Worm (Caenorhabditis elegans) whole organism, L1 larva: ENCODE results near the gene lin-15B.

ENCODE experiments used
- C04F5.9 ChIP-seq: sonication (generic microtip); optimal IDR thresholded peaks from 2 replicates; lab custom pipeline; 2016; ENCODE audit warnings: missing genetic modification characterization, missing compliant biosample characterization
- C34B4.2 ChIP-seq: sonication (generic microtip); optimal IDR thresholded peaks from 2 replicates; lab custom pipeline; 2017; ENCODE audit warnings: mild to moderate bottlenecking, missing genetic modification characterization, missing compliant biosample characterization
- Y116A8C.19 ChIP-seq: sonication (generic microtip); optimal IDR thresholded peaks from 2 replicates; lab custom pipeline; 2016; ENCODE audit warnings: missing compliant biosample characterization, missing genetic modification characterization, borderline replicate concordance
- aha-1 ChIP-seq: fragments of 150-350 bp; optimal IDR thresholded peaks from 2 replicates; lab custom pipeline; 2014; ENCODE audit warnings: missing biosample characterization, missing genetic modification characterization
- aly-2 ChIP-seq: fragments of 150-350 bp; optimal IDR thresholded peaks from 2 replicates; lab custom pipeline; 2014; ENCODE audit warnings: missing biosample characterization, missing genetic modification characterization
- ama-1 ChIP-seq: fragments of 150-350 bp; optimal IDR thresholded peaks from 2 replicates; lab custom pipeline; 2014
- blmp-1 ChIP-seq: fragments of 150-350 bp; optimal IDR thresholded peaks from 2 replicates; lab custom pipeline; 2014; ENCODE audit warnings: missing biosample characterization, missing genetic modification characterization
- ceh-82 ChIP-seq, 3 experiments: fragments of 150-350 bp in 1 of 3; sonication (generic microtip) in 2 of 3; optimal IDR thresholded peaks; 2 replicates each; lab custom pipeline; 2014 to 2017; ENCODE audit warnings: missing biosample characterization in 3 of 3, missing genetic modification characterization in 3 of 3
- dpl-1 ChIP-seq, 3 experiments: fragments of 150-350 bp in 2 of 3; sonication (generic microtip) in 1 of 3; optimal IDR thresholded peaks; 2 replicates each; lab custom pipeline; 2014 to 2017; ENCODE audit warnings: missing biosample characterization in 3 of 3, missing genetic modification characterization in 3 of 3, missing genetic modification reagents in 3 of 3
- dsc-1 ChIP-seq: sonication (generic microtip); optimal IDR thresholded peaks from 2 replicates; lab custom pipeline; 2016; ENCODE audit warnings: mild to moderate bottlenecking, missing genetic modification characterization, missing compliant biosample characterization
- efl-1 ChIP-seq, 4 experiments: fragments of 150-350 bp; optimal IDR thresholded peaks in 3 of 4; peaks in 1 of 4; 1 replicate in 1 of 4; 2 replicates in 3 of 4; lab custom pipeline; 2014; ENCODE audit warnings: missing biosample characterization in 2 of 4, missing genetic modification characterization in 2 of 4, missing genetic modification reagents in 2 of 4
- egl-13 ChIP-seq: sonication (generic microtip); optimal IDR thresholded peaks from 2 replicates; lab custom pipeline; 2016; ENCODE audit warnings: missing genotype, missing genetic modification reagents, missing genetic modification characterization, missing compliant biosample characterization
- elt-2 ChIP-seq: sonication (generic microtip); optimal IDR thresholded peaks from 2 replicates; lab custom pipeline; 2016; ENCODE audit warnings: missing genetic modification characterization, mild to moderate bottlenecking, inconsistent platforms, missing compliant biosample characterization, missing genetic modification reagents
- elt-3 ChIP-seq, 6 experiments: fragments of 150-350 bp in 1 of 6; sonication (generic microtip); optimal IDR thresholded peaks; 2 replicates each; lab custom pipeline; 2017 to 2018; ENCODE audit warnings: missing biosample characterization in 6 of 6, missing genetic modification characterization in 6 of 6, inconsistent platforms in 1 of 6
- fkh-10 ChIP-seq: sonication (generic microtip); optimal IDR thresholded peaks from 2 replicates; lab custom pipeline; 2017; ENCODE audit warnings: missing biosample characterization, missing genetic modification reagents, missing genetic modification characterization
- fkh-8 ChIP-seq: sonication (generic microtip); optimal IDR thresholded peaks from 2 replicates; lab custom pipeline; 2016; ENCODE audit warnings: mild to moderate bottlenecking, missing genetic modification characterization, missing compliant biosample characterization
- fos-1 ChIP-seq: fragments of 150-350 bp; optimal IDR thresholded peaks from 2 replicates; lab custom pipeline; 2014; ENCODE audit warnings: missing biosample characterization, missing genetic modification characterization
- grh-1 ChIP-seq: fragments of 200-800 bp; sonication (Bioruptor generic); IDR thresholded peaks from 2 replicates; pipeline ENCODE4 v1.3.6; 2022; ENCODE audit warnings: missing genetic modification reagents, missing genetic modification characterization, missing compliant biosample characterization
- hlh-17 ChIP-seq: fragments of 200-800 bp; sonication (Bioruptor generic); optimal IDR thresholded peaks from 2 replicates; lab custom pipeline; 2018; ENCODE audit warnings: missing genetic modification characterization, mild to moderate bottlenecking, missing compliant biosample characterization, moderate library complexity, borderline replicate concordance
- hpl-2 ChIP-seq: fragments of 150-350 bp; optimal IDR thresholded peaks from 2 replicates; lab custom pipeline; 2014; ENCODE audit warnings: missing biosample characterization, missing genetic modification reagents, missing genetic modification characterization
- irx-1 ChIP-seq: sonication (generic microtip); optimal IDR thresholded peaks from 2 replicates; lab custom pipeline; 2016; ENCODE audit warnings: missing genetic modification characterization, missing compliant biosample characterization
- jun-1 ChIP-seq: fragments of 150-350 bp; optimal IDR thresholded peaks from 2 replicates; lab custom pipeline; 2014; ENCODE audit warnings: missing biosample characterization, missing genetic modification reagents, missing genetic modification characterization
- lin-13 ChIP-seq: fragments of 150-350 bp; optimal IDR thresholded peaks from 2 replicates; lab custom pipeline; 2014; ENCODE audit warnings: missing biosample characterization, missing genetic modification reagents, missing genetic modification characterization
- mab-9 ChIP-seq: fragments of 200-800 bp; sonication (Bioruptor generic); IDR thresholded peaks from 2 replicates; pipeline ENCODE4 v1.3.6; 2022; ENCODE audit warnings: missing genetic modification reagents, missing genetic modification characterization, missing compliant biosample characterization
- mdl-1 ChIP-seq, 2 experiments: fragments of 150-350 bp; optimal IDR thresholded peaks; 2 replicates each; lab custom pipeline; 2014 to 2017; ENCODE audit warnings: missing biosample characterization in 2 of 2, missing genetic modification characterization in 2 of 2, inconsistent platforms in 1 of 2
- mef-2 ChIP-seq: fragments of 150-350 bp; optimal IDR thresholded peaks from 2 replicates; lab custom pipeline; 2014; ENCODE audit warnings: missing biosample characterization, missing genetic modification characterization
- mep-1 ChIP-seq: fragments of 150-350 bp; optimal IDR thresholded peaks from 2 replicates; lab custom pipeline; 2014; ENCODE audit warnings: missing biosample characterization, missing genetic modification characterization
- nhr-11 ChIP-seq: fragments of 150-350 bp; optimal IDR thresholded peaks from 2 replicates; lab custom pipeline; 2014; ENCODE audit warnings: missing biosample characterization, missing genetic modification characterization
- nhr-19 ChIP-seq: fragments of 200-800 bp; sonication (Bioruptor generic); conservative IDR thresholded peaks from 2 replicates; pipeline ENCODE4 v1.3.6; 2022; ENCODE audit warnings: missing genetic modification characterization, missing compliant biosample characterization
- nhr-20 ChIP-seq: sonication (generic microtip); optimal IDR thresholded peaks from 2 replicates; lab custom pipeline; 2016; ENCODE audit warnings: mild to moderate bottlenecking, missing genetic modification characterization, missing compliant biosample characterization
- nhr-237 ChIP-seq: fragments of 150-350 bp; optimal IDR thresholded peaks from 2 replicates; lab custom pipeline; 2014; ENCODE audit warnings: missing biosample characterization, missing genetic modification characterization
- nhr-28 ChIP-seq: fragments of 150-350 bp; optimal IDR thresholded peaks from 2 replicates; lab custom pipeline; 2014; ENCODE audit warnings: missing biosample characterization, missing genetic modification characterization
- nhr-47 ChIP-seq: sonication (generic microtip); optimal IDR thresholded peaks from 2 replicates; lab custom pipeline; 2016; ENCODE audit warnings: mild to moderate bottlenecking, missing genetic modification characterization, moderate library complexity, missing compliant biosample characterization
- nhr-71 ChIP-seq: sonication (generic microtip); optimal IDR thresholded peaks from 2 replicates; lab custom pipeline; 2016; ENCODE audit warnings: mild to moderate bottlenecking, missing genetic modification characterization, moderate library complexity, missing compliant biosample characterization
- nhr-76 ChIP-seq: sonication (generic microtip); optimal IDR thresholded peaks from 2 replicates; lab custom pipeline; 2017; ENCODE audit warnings: missing biosample characterization, missing genetic modification characterization
- nhr-77 ChIP-seq: fragments of 150-350 bp; optimal IDR thresholded peaks from 2 replicates; lab custom pipeline; 2014; ENCODE audit warnings: missing biosample characterization, missing genetic modification characterization
- nhr-84 ChIP-seq: sonication (generic microtip); optimal IDR thresholded peaks from 2 replicates; lab custom pipeline; 2017; ENCODE audit warnings: missing biosample characterization, missing genetic modification characterization
- nhr-85 ChIP-seq: sonication (generic microtip); peaks from one replicate; lab custom pipeline; 2016; ENCODE audit warnings: missing genetic modification characterization, inconsistent platforms, missing compliant biosample characterization
- pag-3 ChIP-seq: sonication (generic microtip); optimal IDR thresholded peaks from 2 replicates; lab custom pipeline; 2017; ENCODE audit warnings: missing genetic modification characterization, mild to moderate bottlenecking, missing compliant biosample characterization, antibody characterized with exemption, borderline replicate concordance; ENCODE audit not compliant: insufficient read depth
- pqm-1 ChIP-seq: sonication (generic microtip); optimal IDR thresholded peaks from 3 replicates; lab custom pipeline; 2017; ENCODE audit warnings: missing biosample characterization, missing genetic modification characterization
- rnt-1 ChIP-seq: sonication (generic microtip); optimal IDR thresholded peaks from 2 replicates; lab custom pipeline; 2016; ENCODE audit warnings: mild to moderate bottlenecking, missing genetic modification characterization, moderate library complexity, missing compliant biosample characterization
- skn-1 ChIP-seq: fragments of 150-350 bp; optimal IDR thresholded peaks from 2 replicates; lab custom pipeline; 2014; ENCODE audit warnings: missing biosample characterization, missing genetic modification characterization
- snu-23 ChIP-seq: sonication (generic microtip); optimal IDR thresholded peaks from 2 replicates; lab custom pipeline; 2016; ENCODE audit warnings: missing genetic modification characterization, missing compliant biosample characterization
- sup-37 ChIP-seq: fragments of 200-800 bp; sonication (Bioruptor generic); optimal IDR thresholded peaks from 2 replicates; lab custom pipeline; 2018; ENCODE audit warnings: mild to moderate bottlenecking, missing genetic modification characterization, missing compliant biosample characterization
- swsn-7 ChIP-seq: sonication (generic microtip); optimal IDR thresholded peaks from 2 replicates; lab custom pipeline; 2016; ENCODE audit warnings: missing genetic modification characterization, missing compliant biosample characterization
- tbx-2 ChIP-seq: sonication (generic microtip); optimal IDR thresholded peaks from 2 replicates; lab custom pipeline; 2016; ENCODE audit warnings: missing genetic modification characterization, missing compliant biosample characterization
- unc-130 ChIP-seq: fragments of 150-350 bp; optimal IDR thresholded peaks from 2 replicates; lab custom pipeline; 2017; ENCODE audit warnings: missing biosample characterization, missing genetic modification characterization, inconsistent platforms
- unc-30 ChIP-seq: sonication (generic microtip); optimal IDR thresholded peaks from 2 replicates; lab custom pipeline; 2017; ENCODE audit warnings: missing biosample characterization, missing genetic modification characterization
- unc-86 ChIP-seq: sonication (generic microtip); optimal IDR thresholded peaks from 2 replicates; lab custom pipeline; 2016; ENCODE audit warnings: missing genetic modification characterization, missing compliant biosample characterization
- xbp-1 ChIP-seq: sonication (generic microtip); optimal IDR thresholded peaks from 2 replicates; lab custom pipeline; 2016; ENCODE audit warnings: missing genetic modification characterization, missing compliant biosample characterization
- zag-1 ChIP-seq: fragments of 150-350 bp; optimal IDR thresholded peaks from 2 replicates; lab custom pipeline; 2014; ENCODE audit warnings: missing biosample characterization, missing genetic modification characterization
- zip-4 ChIP-seq: fragments of 200-800 bp; sonication (Bioruptor generic); optimal IDR thresholded peaks from 2 replicates; lab custom pipeline; 2018; ENCODE audit warnings: mild to moderate bottlenecking, missing genetic modification characterization, moderate library complexity, missing compliant biosample characterization
- ztf-11 ChIP-seq, 2 experiments: sonication (generic microtip); optimal IDR thresholded peaks; 2 replicates each; lab custom pipeline; 2016 to 2017; ENCODE audit warnings: missing genetic modification characterization in 2 of 2, missing biosample characterization in 1 of 2, missing compliant biosample characterization in 1 of 2

lin-15B gene

ce11 chrX:15736419-15736818 is 10.5 kb downstream of the lin-15B start:
- TF ChIP-seq pag-3 (no peak), nhr-19 (GFP tag; lab: Robert Waterston, UW) (peak; percentile 45), snu-23 (GFP tag; lab: Kevin White, UChicago) (peak; percentile 88), nhr-20 (tag; lab: Kevin White, UChicago) (peak; percentile 74), ceh-82 (tag; optimal IDR thresholded peaks at IDR 0.05; lab: Kevin White, UChicago) (peak; percentile 45 to 75 (median 62)), nhr-85 (tag; lab: Kevin White, UChicago) (peak; percentile 87), aly-2 (tag; lab: Kevin White, UChicago) (no peak), irx-1 (peak; percentile 40), nhr-76 (tag; lab: Kevin White, UChicago) (no peak), nhr-11 (tag; lab: Kevin White, UChicago) (peak; percentile 77), fkh-8 (tag; lab: Kevin White, UChicago) (peak; percentile 42), ama-1 (lab: Kevin White, UChicago) (no peak), unc-30 (tag; lab: Kevin White, UChicago) (no peak), rnt-1 (peak; percentile 56), swsn-7 (peak; percentile 44), fkh-10 (GFP tag; lab: Kevin White, UChicago) (peak; percentile 77), dpl-1 (GFP tag; optimal IDR thresholded peaks at IDR 0.05; lab: Kevin White, UChicago) (peak in 1 of 3 experiments; percentile 10), mab-9 (GFP tag; lab: Robert Waterston, UW) (peak; percentile 53; the same call in 1 of the 2 replicates), mef-2 (tag; lab: Kevin White, UChicago) (no peak), unc-130 (tag; lab: Kevin White, UChicago) (peak; percentile 32), C04F5.9 (tag; lab: Kevin White, UChicago) (no peak), sup-37 (GFP tag; lab: Kevin White, UChicago) (no peak), nhr-84 (tag; lab: Kevin White, UChicago) (no peak), efl-1 (optimal IDR thresholded peaks at IDR 0.05; lab: Kevin White, UChicago) (peak; percentile 34 to 50), efl-1 (GFP tag; optimal IDR thresholded peaks at IDR 0.05 in 1 of 2; lab: Kevin White, UChicago) (peak in 1 of 2 experiments; percentile 90), zip-4 (GFP tag; lab: Kevin White, UChicago) (peak; percentile 42), jun-1 (peak; percentile 87), skn-1 (tag; lab: Kevin White, UChicago) (peak; percentile 36), ztf-11 (tag; optimal IDR thresholded peaks at IDR 0.05; lab: Kevin White, UChicago) (peak in 1 of 2 experiments; percentile 49), nhr-28 (tag; lab: Kevin White, UChicago) (no peak), mep-1 (tag; lab: Kevin White, UChicago) (peak; percentile 43), hpl-2 (GFP tag; lab: Kevin White, UChicago) (peak; percentile 77), zag-1 (tag; lab: Kevin White, UChicago) (no peak), nhr-77 (tag; lab: Kevin White, UChicago) (peak; percentile 69), elt-2 (tag; lab: Kevin White, UChicago) (peak; percentile 16), hlh-17 (GFP tag; lab: Kevin White, UChicago) (no peak), elt-3 (tag; optimal IDR thresholded peaks at IDR 0.05; lab: Kevin White, UChicago) (peak in 3 of 6 experiments; percentile 44 to 75 (median 51)), fos-1 (peak; percentile 45), nhr-71 (peak; percentile 67), nhr-47 (peak; percentile 86), tbx-2 (tag; lab: Kevin White, UChicago) (peak; percentile 50), egl-13 (tag; lab: Kevin White, UChicago) (peak; percentile 35), pqm-1 (tag; lab: Kevin White, UChicago) (no peak), lin-13 (GFP tag; lab: Kevin White, UChicago) (peak; percentile 20), nhr-237 (tag; lab: Kevin White, UChicago) (peak; percentile 36), C34B4.2 (tag; lab: Kevin White, UChicago) (no peak), blmp-1 (tag; lab: Kevin White, UChicago) (no peak), dsc-1 (peak; percentile 74), mdl-1 (tag; optimal IDR thresholded peaks at IDR 0.05; lab: Kevin White, UChicago) (peak in 1 of 2 experiments; percentile 35), grh-1 (GFP tag; lab: Robert Waterston, UW) (no peak), xbp-1 (peak; percentile 43), aha-1 (tag; lab: Kevin White, UChicago) (no peak), Y116A8C.19 (no peak), unc-86 (tag; lab: Kevin White, UChicago) (no peak)
